Worm (Caenorhabditis elegans) whole organism, L1 larva: ENCODE measurements around the gene B0280.2.

Experiments used
- C04F5.9 ChIP-seq: sonication (generic microtip); optimal IDR thresholded peaks from 2 replicates; lab custom pipeline; 2016; ENCODE audit warnings: missing genetic modification characterization, missing compliant biosample characterization
- C16A3.4 ChIP-seq: fragments of 150-350 bp; optimal IDR thresholded peaks from 2 replicates; lab custom pipeline; 2014; ENCODE audit warnings: missing biosample characterization, missing genetic modification characterization
- C34B4.2 ChIP-seq: sonication (generic microtip); optimal IDR thresholded peaks from 2 replicates; lab custom pipeline; 2017; ENCODE audit warnings: mild to moderate bottlenecking, missing genetic modification characterization, missing compliant biosample characterization
- alr-1 ChIP-seq: fragments of 200-800 bp; sonication (Bioruptor generic); optimal IDR thresholded peaks from 2 replicates; lab custom pipeline; 2018; ENCODE audit warnings: borderline replicate concordance, mild to moderate bottlenecking, missing genetic modification characterization, missing compliant biosample characterization
- aly-2 ChIP-seq: fragments of 150-350 bp; optimal IDR thresholded peaks from 2 replicates; lab custom pipeline; 2014; ENCODE audit warnings: missing biosample characterization, missing genetic modification characterization
- ama-1 ChIP-seq: fragments of 150-350 bp; optimal IDR thresholded peaks from 2 replicates; lab custom pipeline; 2014
- blmp-1 ChIP-seq: fragments of 150-350 bp; optimal IDR thresholded peaks from 2 replicates; lab custom pipeline; 2014; ENCODE audit warnings: missing biosample characterization, missing genetic modification characterization
- ceh-88 ChIP-seq: fragments of 200-800 bp; sonication (Bioruptor generic); IDR thresholded peaks from 2 replicates; pipeline ENCODE4 v1.3.6; 2022; ENCODE audit warnings: missing genetic modification characterization, missing compliant biosample characterization
- ceh-90 ChIP-seq: sonication (generic microtip); optimal IDR thresholded peaks from 2 replicates; lab custom pipeline; 2016; ENCODE audit warnings: missing genetic modification characterization, missing compliant biosample characterization
- ces-1 ChIP-seq: fragments of 150-350 bp; optimal IDR thresholded peaks from 2 replicates; lab custom pipeline; 2014; ENCODE audit warnings: missing biosample characterization, missing genetic modification reagents, missing genetic modification characterization
- dpl-1 ChIP-seq, 3 experiments: fragments of 150-350 bp in 2 of 3; sonication (generic microtip) in 1 of 3; optimal IDR thresholded peaks; 2 replicates each; lab custom pipeline; 2014 to 2017; ENCODE audit warnings: missing biosample characterization in 3 of 3, missing genetic modification characterization in 3 of 3, missing genetic modification reagents in 3 of 3
- egl-13 ChIP-seq: sonication (generic microtip); optimal IDR thresholded peaks from 2 replicates; lab custom pipeline; 2016; ENCODE audit warnings: missing genotype, missing genetic modification reagents, missing genetic modification characterization, missing compliant biosample characterization
- elt-2 ChIP-seq: sonication (generic microtip); optimal IDR thresholded peaks from 2 replicates; lab custom pipeline; 2016; ENCODE audit warnings: missing genetic modification characterization, mild to moderate bottlenecking, inconsistent platforms, missing compliant biosample characterization, missing genetic modification reagents
- elt-3 ChIP-seq, 6 experiments: fragments of 150-350 bp in 1 of 6; sonication (generic microtip); optimal IDR thresholded peaks; 2 replicates each; lab custom pipeline; 2017 to 2018; ENCODE audit warnings: missing biosample characterization in 6 of 6, missing genetic modification characterization in 6 of 6, inconsistent platforms in 1 of 6
- ets-5 ChIP-seq: fragments of 200-800 bp; sonication (Bioruptor generic); IDR thresholded peaks from 2 replicates; pipeline ENCODE4 v1.3.6; 2022; ENCODE audit warnings: missing genetic modification characterization, missing compliant biosample characterization
- fkh-10 ChIP-seq: sonication (generic microtip); optimal IDR thresholded peaks from 2 replicates; lab custom pipeline; 2017; ENCODE audit warnings: missing biosample characterization, missing genetic modification reagents, missing genetic modification characterization
- fkh-4 ChIP-seq: sonication (generic microtip); optimal IDR thresholded peaks from 2 replicates; lab custom pipeline; 2016; ENCODE audit warnings: missing compliant biosample characterization, missing genetic modification characterization, borderline replicate concordance
- fkh-8 ChIP-seq: sonication (generic microtip); optimal IDR thresholded peaks from 2 replicates; lab custom pipeline; 2016; ENCODE audit warnings: mild to moderate bottlenecking, missing genetic modification characterization, missing compliant biosample characterization
- fos-1 ChIP-seq: fragments of 150-350 bp; optimal IDR thresholded peaks from 2 replicates; lab custom pipeline; 2014; ENCODE audit warnings: missing biosample characterization, missing genetic modification characterization
- hlh-4 ChIP-seq: sonication (generic microtip); optimal IDR thresholded peaks from 2 replicates; lab custom pipeline; 2016; ENCODE audit warnings: mild to moderate bottlenecking, missing genetic modification characterization, missing compliant biosample characterization
- hpl-2 ChIP-seq: fragments of 150-350 bp; optimal IDR thresholded peaks from 2 replicates; lab custom pipeline; 2014; ENCODE audit warnings: missing biosample characterization, missing genetic modification reagents, missing genetic modification characterization
- lin-13 ChIP-seq: fragments of 150-350 bp; optimal IDR thresholded peaks from 2 replicates; lab custom pipeline; 2014; ENCODE audit warnings: missing biosample characterization, missing genetic modification reagents, missing genetic modification characterization
- lin-14 ChIP-seq: fragments of 200-800 bp; sonication (Bioruptor generic); optimal IDR thresholded peaks from 2 replicates; lab custom pipeline; 2018; ENCODE audit warnings: mild to moderate bottlenecking, missing genetic modification characterization, moderate library complexity, missing compliant biosample characterization
- lsy-2 ChIP-seq, 2 experiments: fragments of 150-350 bp; optimal IDR thresholded peaks; 2 replicates each; lab custom pipeline; 2014; ENCODE audit warnings: missing biosample characterization in 2 of 2, missing genetic modification characterization in 2 of 2
- mab-9 ChIP-seq: fragments of 200-800 bp; sonication (Bioruptor generic); IDR thresholded peaks from 2 replicates; pipeline ENCODE4 v1.3.6; 2022; ENCODE audit warnings: missing genetic modification reagents, missing genetic modification characterization, missing compliant biosample characterization
- mep-1 ChIP-seq: fragments of 150-350 bp; optimal IDR thresholded peaks from 2 replicates; lab custom pipeline; 2014; ENCODE audit warnings: missing biosample characterization, missing genetic modification characterization
- nhr-11 ChIP-seq: fragments of 150-350 bp; optimal IDR thresholded peaks from 2 replicates; lab custom pipeline; 2014; ENCODE audit warnings: missing biosample characterization, missing genetic modification characterization
- nhr-20 ChIP-seq: sonication (generic microtip); optimal IDR thresholded peaks from 2 replicates; lab custom pipeline; 2016; ENCODE audit warnings: mild to moderate bottlenecking, missing genetic modification characterization, missing compliant biosample characterization
- nhr-47 ChIP-seq: sonication (generic microtip); optimal IDR thresholded peaks from 2 replicates; lab custom pipeline; 2016; ENCODE audit warnings: mild to moderate bottlenecking, missing genetic modification characterization, moderate library complexity, missing compliant biosample characterization
- nhr-71 ChIP-seq: sonication (generic microtip); optimal IDR thresholded peaks from 2 replicates; lab custom pipeline; 2016; ENCODE audit warnings: mild to moderate bottlenecking, missing genetic modification characterization, moderate library complexity, missing compliant biosample characterization
- nhr-77 ChIP-seq: fragments of 150-350 bp; optimal IDR thresholded peaks from 2 replicates; lab custom pipeline; 2014; ENCODE audit warnings: missing biosample characterization, missing genetic modification characterization
- pax-3 ChIP-seq: fragments of 200-800 bp; sonication (Bioruptor generic); optimal IDR thresholded peaks from 2 replicates; lab custom pipeline; 2018; ENCODE audit warnings: mild to moderate bottlenecking, missing genetic modification characterization, moderate library complexity, missing compliant biosample characterization
- snu-23 ChIP-seq: sonication (generic microtip); optimal IDR thresholded peaks from 2 replicates; lab custom pipeline; 2016; ENCODE audit warnings: missing genetic modification characterization, missing compliant biosample characterization
- sox-4 ChIP-seq: sonication (generic microtip); optimal IDR thresholded peaks from 2 replicates; lab custom pipeline; 2016; ENCODE audit warnings: missing genetic modification characterization, missing compliant biosample characterization
- sup-37 ChIP-seq: fragments of 200-800 bp; sonication (Bioruptor generic); optimal IDR thresholded peaks from 2 replicates; lab custom pipeline; 2018; ENCODE audit warnings: mild to moderate bottlenecking, missing genetic modification characterization, missing compliant biosample characterization
- swsn-7 ChIP-seq: sonication (generic microtip); optimal IDR thresholded peaks from 2 replicates; lab custom pipeline; 2016; ENCODE audit warnings: missing genetic modification characterization, missing compliant biosample characterization
- unc-30 ChIP-seq: sonication (generic microtip); optimal IDR thresholded peaks from 2 replicates; lab custom pipeline; 2017; ENCODE audit warnings: missing biosample characterization, missing genetic modification characterization
- unc-62 ChIP-seq: fragments of 150-350 bp; optimal IDR thresholded peaks from 2 replicates; lab custom pipeline; 2014; ENCODE audit warnings: missing biosample characterization, missing genetic modification reagents, missing genetic modification characterization
- unc-86 ChIP-seq: sonication (generic microtip); optimal IDR thresholded peaks from 2 replicates; lab custom pipeline; 2016; ENCODE audit warnings: missing genetic modification characterization, missing compliant biosample characterization
- unc-98 ChIP-seq: fragments of 200-800 bp; sonication (Bioruptor generic); IDR thresholded peaks from 2 replicates; pipeline ENCODE4 v1.3.6; 2022; ENCODE audit warnings: missing genetic modification characterization, missing compliant biosample characterization
- zag-1 ChIP-seq: fragments of 150-350 bp; optimal IDR thresholded peaks from 2 replicates; lab custom pipeline; 2014; ENCODE audit warnings: missing biosample characterization, missing genetic modification characterization
- zip-4 ChIP-seq: fragments of 200-800 bp; sonication (Bioruptor generic); optimal IDR thresholded peaks from 2 replicates; lab custom pipeline; 2018; ENCODE audit warnings: mild to moderate bottlenecking, missing genetic modification characterization, moderate library complexity, missing compliant biosample characterization
- ztf-11 ChIP-seq, 2 experiments: sonication (generic microtip); optimal IDR thresholded peaks; 2 replicates each; lab custom pipeline; 2016 to 2017; ENCODE audit warnings: missing genetic modification characterization in 2 of 2, missing biosample characterization in 1 of 2, missing compliant biosample characterization in 1 of 2
- ztf-4 ChIP-seq: fragments of 150-350 bp; optimal IDR thresholded peaks from 2 replicates; lab custom pipeline; 2014; ENCODE audit warnings: missing biosample characterization, missing genetic modification characterization

Gene B0280.2

DNA sequence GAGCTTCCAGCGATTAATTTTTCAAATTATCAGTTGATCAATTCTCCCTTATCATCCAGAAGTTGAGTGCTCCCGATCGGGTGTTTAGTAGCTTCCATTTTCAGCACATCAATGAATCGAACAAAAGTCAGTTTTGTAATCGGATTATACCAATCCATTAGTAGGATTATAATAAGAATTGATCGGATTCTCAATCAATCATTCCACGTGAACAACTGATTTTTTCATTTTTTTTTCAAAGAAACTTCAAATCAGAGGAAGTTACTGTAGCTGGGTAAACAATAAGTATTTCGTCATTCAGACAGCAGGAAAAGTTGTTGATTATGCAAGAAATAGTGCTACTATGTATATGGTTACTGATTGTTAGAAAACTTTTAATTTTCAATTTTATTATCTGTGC is 17.6 kb upstream of the B0280.2 start:
- TF ChIP-seq fkh-10 (GFP tag; lab: Kevin White, UChicago) (no peak), ztf-11 (tag; optimal IDR thresholded peaks at IDR 0.05; lab: Kevin White, UChicago) (no peak), elt-2 (peak; percentile 48), fkh-8 (tag; lab: Kevin White, UChicago) (no peak), hlh-4 (tag; lab: Kevin White, UChicago) (no peak), swsn-7 (no peak), zip-4 (GFP tag; lab: Kevin White, UChicago) (no peak), ama-1 (lab: Kevin White, UChicago) (no peak)

DNA sequence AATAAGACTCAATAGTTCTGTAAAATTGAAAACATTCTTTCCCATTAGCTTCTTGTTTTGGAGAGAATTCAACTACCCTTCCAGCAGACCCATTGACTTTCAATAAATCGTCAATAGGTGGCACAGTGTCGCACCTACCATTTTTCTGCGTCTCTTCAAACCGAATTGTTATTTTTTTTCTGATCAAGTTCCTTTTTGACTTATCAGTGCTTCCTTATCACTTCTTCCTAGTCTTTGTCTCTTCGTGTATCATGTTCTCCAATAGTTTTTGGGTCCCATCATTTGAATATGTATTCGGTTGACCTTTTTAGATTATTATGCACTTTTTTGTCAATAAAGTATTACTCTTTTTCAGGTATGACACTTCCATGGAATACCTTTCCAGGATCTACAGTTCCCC is 16.5 kb upstream of the B0280.2 start, which contains the start of gene odd-1:
Gene odd-1 (plus strand): TSS at position 349 of the 400 bp plus-strand sequence.
- TF ChIP-seq elt-2 (peak; percentile 7), unc-98 (no peak)

DNA sequence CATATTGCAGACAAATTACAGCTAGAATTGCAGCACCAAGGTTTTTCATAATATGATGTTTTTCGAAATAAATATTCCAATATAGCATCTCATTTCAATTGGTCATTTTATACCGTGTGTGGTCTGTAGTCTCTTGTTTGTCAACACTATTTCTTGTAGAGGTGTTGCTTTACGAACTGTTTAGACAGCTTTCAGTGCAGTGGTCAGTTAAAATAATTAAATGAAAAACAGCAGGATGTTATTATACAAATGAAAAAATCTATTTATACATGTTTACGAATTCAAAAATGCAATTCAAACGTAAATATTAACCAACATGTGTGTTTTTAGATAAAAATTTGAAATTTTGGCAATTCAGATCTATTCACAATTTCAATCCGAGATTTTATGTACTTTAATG is 12.7 kb upstream of the B0280.2 start, which contains the start of gene B0280.7:
Gene B0280.7 (minus strand): TSS at position 101 of the 400 bp plus-strand sequence.
- TF ChIP-seq zag-1 (tag; lab: Kevin White, UChicago) (no peak), dpl-1 (GFP tag; optimal IDR thresholded peaks at IDR 0.05; lab: Kevin White, UChicago) (no peak), fkh-4 (no peak), unc-98 (no peak), egl-13 (tag; lab: Kevin White, UChicago) (no peak), lin-13 (no peak), ztf-4 (no peak), C16A3.4 (no peak), hpl-2 (GFP tag; lab: Kevin White, UChicago) (no peak), ceh-88 (GFP tag; lab: Robert Waterston, UW) (no peak)

DNA sequence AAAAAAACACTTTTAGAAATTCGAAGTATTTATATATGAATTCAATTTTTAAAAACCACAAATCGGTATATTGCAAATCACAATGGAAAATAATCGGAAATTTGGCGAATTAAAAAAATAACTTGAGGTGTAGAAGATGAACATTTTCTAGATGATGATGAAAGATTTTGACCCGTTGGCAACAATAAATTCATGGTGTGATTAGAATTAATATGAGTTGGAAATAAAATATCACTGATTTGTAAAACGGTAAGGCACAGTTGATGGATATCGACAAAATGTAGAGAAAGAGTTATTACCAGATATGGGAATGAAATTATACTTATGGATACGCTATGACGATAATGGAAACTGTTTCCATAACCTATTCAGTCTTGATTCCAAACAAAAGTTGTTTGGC is 12.2 kb upstream of the B0280.2 start:
- TF ChIP-seq fos-1 (no peak), sox-4 (tag; lab: Kevin White, UChicago) (no peak), C04F5.9 (tag; lab: Kevin White, UChicago) (no peak), nhr-77 (tag; lab: Kevin White, UChicago) (no peak), nhr-11 (tag; lab: Kevin White, UChicago) (no peak), C16A3.4 (no peak), alr-1 (tag; lab: Kevin White, UChicago) (no peak), unc-98 (no peak), lin-14 (no peak), blmp-1 (tag; lab: Kevin White, UChicago) (no peak), unc-30 (tag; lab: Kevin White, UChicago) (no peak), mab-9 (GFP tag; lab: Robert Waterston, UW) (no peak)

DNA sequence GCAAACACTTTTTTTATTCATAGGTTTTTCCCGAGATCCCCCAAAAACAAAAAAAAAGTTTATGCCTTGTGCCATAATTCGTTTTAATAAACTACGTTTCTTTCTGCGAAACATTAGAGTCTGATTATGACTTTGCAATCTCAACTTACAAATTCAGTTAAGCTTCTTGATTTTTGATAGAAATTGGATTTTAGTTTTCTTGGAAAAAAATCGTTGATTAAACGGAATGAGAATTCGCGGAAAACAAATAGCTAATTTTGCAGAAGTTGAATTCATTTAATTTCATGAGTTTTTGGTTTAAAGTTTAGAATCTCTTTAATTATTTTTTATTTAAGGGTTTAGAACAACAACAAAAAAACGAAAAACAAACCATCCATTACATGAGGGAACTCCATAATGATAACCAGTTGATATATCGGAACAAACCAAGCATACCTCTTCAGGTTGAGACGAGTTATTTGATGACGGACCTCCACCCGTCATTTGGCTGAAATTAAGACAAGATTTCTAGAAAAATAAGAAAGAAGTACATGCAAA is 9.4 kb upstream of the B0280.2 start, which contains the start of gene nhr-10:
Gene nhr-10 (minus strand): TSS at position 487 of the 537 bp plus-strand sequence.
- TF ChIP-seq nhr-77 (tag; lab: Kevin White, UChicago), result no peak
- TF ChIP-seq nhr-11 (tag; lab: Kevin White, UChicago), result peak; percentile 48
- TF ChIP-seq fkh-10 (GFP tag; lab: Kevin White, UChicago), result no peak
- no peak for TF ChIP-seq unc-30 (tag; lab: Kevin White, UChicago)
- TF ChIP-seq ets-5 (GFP tag; lab: Robert Waterston, UW), result no peak
- TF ChIP-seq ceh-90 (tag; lab: Kevin White, UChicago), result no peak
- TF ChIP-seq snu-23, result no peak
- TF ChIP-seq lin-14, result peak; percentile 40
- no peak for TF ChIP-seq alr-1 (tag; lab: Kevin White, UChicago)
- TF ChIP-seq unc-86, result no peak
- no peak for TF ChIP-seq elt-3 (tag; optimal IDR thresholded peaks at IDR 0.05; lab: Kevin White, UChicago)
- peak; percentile 41 for TF ChIP-seq swsn-7
- TF ChIP-seq pax-3, result no peak
- TF ChIP-seq lsy-2 (tag; optimal IDR thresholded peaks at IDR 0.05; lab: Kevin White, UChicago), result peak in 1 of 2 experiments; percentile 46
- no peak for TF ChIP-seq egl-13 (tag; lab: Kevin White, UChicago)
- no peak for TF ChIP-seq mep-1 (tag; lab: Kevin White, UChicago)
- TF ChIP-seq ama-1 (lab: Kevin White, UChicago), result no peak
- TF ChIP-seq mab-9 (GFP tag; lab: Robert Waterston, UW), result no peak
- TF ChIP-seq fkh-8 (tag; lab: Kevin White, UChicago), result peak; percentile 71
- TF ChIP-seq ces-1, result no peak
- TF ChIP-seq sup-37 (GFP tag; lab: Kevin White, UChicago), result no peak
- TF ChIP-seq C04F5.9 (tag; lab: Kevin White, UChicago), result no peak
- no peak for TF ChIP-seq aly-2
- TF ChIP-seq nhr-20, result peak; percentile 0
- TF ChIP-seq C34B4.2, result no peak
- no peak for TF ChIP-seq unc-62 (GFP tag; lab: Kevin White, UChicago)
- peak; percentile 74 for TF ChIP-seq nhr-71
- peak; percentile 74 for TF ChIP-seq nhr-47
